Worm (Caenorhabditis elegans) whole organism, L4/young adult: ENCODE data around the gene F32B6.4.

Experiments used
- W03F9.2 ChIP-seq: fragments of 150-350 bp; optimal IDR thresholded peaks from 2 replicates; lab custom pipeline; 2014; ENCODE audit warnings: missing biosample characterization, missing genetic modification characterization
- dao-5 ChIP-seq: sonication (generic microtip); optimal IDR thresholded peaks from 2 replicates; lab custom pipeline; 2016; ENCODE audit warnings: missing genotype, missing genetic modification characterization, moderate library complexity, missing compliant biosample characterization

DNA sequence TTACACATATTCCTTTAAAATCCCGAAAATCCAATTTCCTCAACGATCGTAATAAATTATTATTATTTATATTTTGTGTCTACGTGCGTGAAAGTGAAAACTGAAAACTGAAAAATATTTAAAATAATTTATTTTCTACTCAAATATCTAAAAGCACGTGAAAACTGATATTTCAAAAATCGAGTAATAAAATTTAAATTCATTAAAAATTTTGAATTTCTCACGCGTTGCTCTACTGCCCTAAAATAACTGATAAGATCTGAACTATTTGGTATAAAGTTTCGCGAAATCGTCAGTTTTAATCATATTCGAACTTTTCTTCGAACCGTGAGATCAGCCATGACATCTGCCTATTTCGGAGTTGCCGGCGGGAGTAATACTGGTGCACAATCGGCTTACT is 39.6 kb downstream of the F32B6.4 start, which contains the start of gene ssq-1:
- TF ChIP-seq dao-5 (tag; lab: Kevin White, UChicago) (no peak), W03F9.2 (tag; lab: Kevin White, UChicago) (no peak)
